Worm (Caenorhabditis elegans) whole organism, L3 larva: ENCODE data around the gene bus-5.

Source experiments
- ZK546.5 ChIP-seq: sonication (generic microtip); optimal IDR thresholded peaks from 2 replicates; lab custom pipeline; 2017; ENCODE audit warnings: missing biosample characterization, missing genetic modification characterization
- hmg-11 ChIP-seq: sonication (generic microtip); optimal IDR thresholded peaks from 2 replicates; lab custom pipeline; 2016; ENCODE audit warnings: missing genetic modification characterization, missing compliant biosample characterization
- nhr-76 ChIP-seq: fragments of 150-350 bp; sonication (generic microtip); optimal IDR thresholded peaks from 5 replicates; lab custom pipeline; 2014; ENCODE audit warnings: missing biosample characterization, missing genetic modification characterization
- pqm-1 ChIP-seq: fragments of 150-350 bp; optimal IDR thresholded peaks from 2 replicates; lab custom pipeline; 2017; ENCODE audit warnings: missing biosample characterization, missing genetic modification characterization, inconsistent platforms
- snpc-4 ChIP-seq: fragments of 150-350 bp; optimal IDR thresholded peaks from 2 replicates; lab custom pipeline; 2014; ENCODE audit warnings: missing biosample characterization, missing genetic modification characterization

ce11 chrX:2140610-2141009 lies 27.7 kb upstream of the bus-5 start:
- no peak for TF ChIP-seq snpc-4 (tag; lab: Kevin White, UChicago)
- TF ChIP-seq ZK546.5 = no peak
- TF ChIP-seq pqm-1 (tag; lab: Kevin White, UChicago) = no peak
- TF ChIP-seq hmg-11 (tag; lab: Kevin White, UChicago) = peak; percentile 46
- no peak for TF ChIP-seq nhr-76 (tag; lab: Kevin White, UChicago)
